Fruit fly (Drosophila melanogaster) whole organism, wandering third instar larva: ENCODE data around the gene asun.

ENCODE experiments used
- Abd-B ChIP-seq: fragments of >200 bp; optimal IDR thresholded peaks from 2 replicates; lab custom pipeline; 2017; ENCODE audit warnings: missing biosample characterization, missing genetic modification characterization
- CG32264 ChIP-seq: fragments of 200-800 bp; sonication (Bioruptor generic); optimal IDR thresholded peaks from 2 replicates; lab custom pipeline; 2016; ENCODE audit warnings: missing biosample characterization, missing genetic modification characterization
- CG9705 ChIP-seq: fragments of 200-800 bp; sonication (Bioruptor generic); optimal IDR thresholded peaks from 2 replicates; lab custom pipeline; 2018; ENCODE audit warnings: missing biosample characterization, mild to moderate bottlenecking, missing genetic modification characterization
- CrebA ChIP-seq: fragments of 200-800 bp; sonication (Bioruptor generic); optimal IDR thresholded peaks from 2 replicates; lab custom pipeline; 2016; ENCODE audit warnings: missing biosample characterization, mild to moderate bottlenecking, missing genetic modification characterization, borderline replicate concordance
- Dfd ChIP-seq: fragments of >200 bp; optimal IDR thresholded peaks from 2 replicates; lab custom pipeline; 2017; ENCODE audit warnings: missing biosample characterization, missing genetic modification characterization
- Dif ChIP-seq: fragments of 200-275, 200-300 bp; sonication (Bioruptor generic); optimal IDR thresholded peaks from 2 replicates; lab custom pipeline; 2018; ENCODE audit warnings: missing biosample characterization, missing genetic modification characterization; ENCODE audit not compliant: partially characterized antibody
- GATAd ChIP-seq: sonication (Bioruptor generic); optimal IDR thresholded peaks from 2 replicates; lab custom pipeline; 2016; ENCODE audit warnings: missing biosample characterization, missing genetic modification characterization
- HLH106 ChIP-seq: fragments of 200-800 bp; optimal IDR thresholded peaks from 3 replicates; lab custom pipeline; 2019; ENCODE audit warnings: missing biosample characterization, mild to moderate bottlenecking, missing genetic modification characterization, moderate library complexity
- Hnf4 ChIP-seq: fragments of 200-800 bp; sonication (Bioruptor generic); optimal IDR thresholded peaks from 2 replicates; lab custom pipeline; 2016; ENCODE audit warnings: missing biosample characterization, mild to moderate bottlenecking, missing genetic modification characterization
- Hr78 ChIP-seq: fragments of >200 bp; optimal IDR thresholded peaks from 2 replicates; lab custom pipeline; 2017; ENCODE audit warnings: missing biosample characterization, missing genetic modification characterization
- Hr83 ChIP-seq: fragments of 200-300 bp; sonication (Bioruptor generic); optimal IDR thresholded peaks from 2 replicates; lab custom pipeline; 2016; ENCODE audit warnings: missing biosample characterization, mild to moderate bottlenecking, missing genetic modification characterization, moderate library complexity; ENCODE audit not compliant: poor library complexity, severe bottlenecking
- Jra ChIP-seq: sonication (Bioruptor generic); optimal IDR thresholded peaks from 2 replicates; lab custom pipeline; 2016; ENCODE audit warnings: missing biosample characterization, missing genetic modification characterization
- Mio ChIP-seq: sonication (Bioruptor generic); optimal IDR thresholded peaks from 2 replicates; lab custom pipeline; 2016; ENCODE audit warnings: missing biosample characterization, missing genetic modification characterization
- Myc ChIP-seq: fragments of >200 bp; optimal IDR thresholded peaks from 2 replicates; lab custom pipeline; 2017
- N ChIP-seq: fragments of >200 bp; optimal IDR thresholded peaks from 2 replicates; lab custom pipeline; 2018; ENCODE audit warnings: missing biosample characterization, missing external identifiers, missing genetic modification characterization
- OdsH ChIP-seq: fragments of 200-800 bp; sonication (Bioruptor generic); optimal IDR thresholded peaks from 2 replicates; lab custom pipeline; 2016; ENCODE audit warnings: missing biosample characterization, mild to moderate bottlenecking, missing genetic modification characterization
- Rel ChIP-seq, 2 experiments: fragments of 200-800 bp; sonication (Bioruptor generic) in 1 of 2; optimal IDR thresholded peaks; 2 replicates in 1 of 2; 3 replicates in 1 of 2; lab custom pipeline; 2016 to 2019; ENCODE audit warnings: mild to moderate bottlenecking in 2 of 2, missing biosample characterization in 2 of 2, missing genetic modification characterization in 2 of 2, moderate library complexity in 1 of 2
- Sp1 ChIP-seq: fragments of 200-800 bp; sonication (Bioruptor generic); optimal IDR thresholded peaks from 3 replicates; lab custom pipeline; 2019; ENCODE audit warnings: missing biosample characterization, mild to moderate bottlenecking, missing genetic modification characterization, moderate library complexity
- Vsx2 ChIP-seq: fragments of 200-300, 225-300 bp; sonication (Bioruptor generic); optimal IDR thresholded peaks from 2 replicates; lab custom pipeline; 2018; ENCODE audit warnings: missing biosample characterization, missing genetic modification characterization; ENCODE audit not compliant: partially characterized antibody
- br ChIP-seq: fragments of 200-800 bp; sonication (Bioruptor generic); optimal IDR thresholded peaks from 2 replicates; lab custom pipeline; 2016; ENCODE audit warnings: missing biosample characterization, missing genetic modification characterization
- brk ChIP-seq: fragments of 200-800 bp; sonication (Bioruptor generic); optimal IDR thresholded peaks from 2 replicates; lab custom pipeline; 2016; ENCODE audit warnings: missing biosample characterization, mild to moderate bottlenecking, missing genetic modification characterization
- dl ChIP-seq, 2 experiments: fragments of 175-275, 200-275 bp in 1 of 2; fragments of 200-275 bp in 1 of 2; sonication (Bioruptor generic); optimal IDR thresholded peaks; lab custom pipeline; 2018; ENCODE audit warnings: mild to moderate bottlenecking in 2 of 2, missing biosample characterization in 2 of 2, missing genetic modification characterization in 2 of 2, moderate library complexity in 2 of 2; ENCODE audit not compliant: partially characterized antibody in 2 of 2, insufficient read depth in 1 of 2
- dmrt93B ChIP-seq: fragments of 200-800 bp; sonication (Bioruptor generic); optimal IDR thresholded peaks from 2 replicates; lab custom pipeline; 2018; ENCODE audit warnings: missing biosample characterization, mild to moderate bottlenecking, missing genetic modification characterization
- dsf ChIP-seq: sonication (Bioruptor generic); optimal IDR thresholded peaks from 2 replicates; lab custom pipeline; 2016; ENCODE audit warnings: missing biosample characterization, missing genetic modification characterization, borderline replicate concordance
- ey ChIP-seq: fragments of 200-800 bp; sonication (Bioruptor generic); optimal IDR thresholded peaks from 2 replicates; lab custom pipeline; 2016; ENCODE audit warnings: missing biosample characterization, missing genetic modification characterization
- foxo ChIP-seq, 2 experiments: fragments of 200-800 bp; sonication (Bioruptor generic); optimal IDR thresholded peaks; 2 replicates in 1 of 2; 3 replicates in 1 of 2; lab custom pipeline; 2016 to 2017; ENCODE audit warnings: missing biosample characterization in 2 of 2, missing genetic modification characterization in 2 of 2
- fru ChIP-seq: fragments of 200-800 bp; sonication (Bioruptor generic); optimal IDR thresholded peaks from 3 replicates; lab custom pipeline; 2016; ENCODE audit warnings: missing biosample characterization, mild to moderate bottlenecking, missing genetic modification characterization
- h ChIP-seq: fragments of 200-800 bp; sonication (Bioruptor generic); optimal IDR thresholded peaks from 3 replicates; lab custom pipeline; 2016; ENCODE audit warnings: missing biosample characterization, mild to moderate bottlenecking, missing genetic modification characterization
- jim ChIP-seq: fragments of 175-275, 200-325 bp; sonication (Bioruptor generic); optimal IDR thresholded peaks from 2 replicates; lab custom pipeline; 2016; ENCODE audit warnings: missing biosample characterization, mild to moderate bottlenecking, missing genetic modification characterization
- lola ChIP-seq: fragments of >200 bp; optimal IDR thresholded peaks from 2 replicates; lab custom pipeline; 2017; ENCODE audit warnings: missing biosample characterization, missing genetic modification characterization
- pan ChIP-seq: fragments of >200 bp; optimal IDR thresholded peaks from 2 replicates; lab custom pipeline; 2017
- psq ChIP-seq: fragments of 200-800 bp; sonication (Bioruptor generic); optimal IDR thresholded peaks from 3 replicates; lab custom pipeline; 2017; ENCODE audit warnings: missing biosample characterization, mild to moderate bottlenecking, missing genetic modification characterization, moderate library complexity
- rgr ChIP-seq: fragments of 200-800 bp; sonication (Bioruptor generic); optimal IDR thresholded peaks from 3 replicates; lab custom pipeline; 2016; ENCODE audit warnings: missing biosample characterization, mild to moderate bottlenecking, missing genetic modification characterization
- sage ChIP-seq: fragments of 200-800 bp; sonication (Bioruptor generic); optimal IDR thresholded peaks from 2 replicates; lab custom pipeline; 2016; ENCODE audit warnings: missing biosample characterization, mild to moderate bottlenecking, missing genetic modification characterization
- sv ChIP-seq: fragments of 200-800 bp; sonication (Bioruptor generic); optimal IDR thresholded peaks from 3 replicates; lab custom pipeline; 2016; ENCODE audit warnings: missing biosample characterization, missing genetic modification characterization
- tai ChIP-seq: sonication (Bioruptor generic); optimal IDR thresholded peaks from 2 replicates; lab custom pipeline; 2016; ENCODE audit warnings: missing biosample characterization, missing genetic modification characterization
- usp ChIP-seq: fragments of >200 bp; optimal IDR thresholded peaks from 2 replicates; lab custom pipeline; 2017; ENCODE audit warnings: missing biosample characterization, missing genetic modification characterization
- woc ChIP-seq: sonication (Bioruptor generic); optimal IDR thresholded peaks from 2 replicates; lab custom pipeline; 2016; ENCODE audit warnings: missing biosample characterization, mild to moderate bottlenecking, missing genetic modification characterization

The asun gene

DNA sequence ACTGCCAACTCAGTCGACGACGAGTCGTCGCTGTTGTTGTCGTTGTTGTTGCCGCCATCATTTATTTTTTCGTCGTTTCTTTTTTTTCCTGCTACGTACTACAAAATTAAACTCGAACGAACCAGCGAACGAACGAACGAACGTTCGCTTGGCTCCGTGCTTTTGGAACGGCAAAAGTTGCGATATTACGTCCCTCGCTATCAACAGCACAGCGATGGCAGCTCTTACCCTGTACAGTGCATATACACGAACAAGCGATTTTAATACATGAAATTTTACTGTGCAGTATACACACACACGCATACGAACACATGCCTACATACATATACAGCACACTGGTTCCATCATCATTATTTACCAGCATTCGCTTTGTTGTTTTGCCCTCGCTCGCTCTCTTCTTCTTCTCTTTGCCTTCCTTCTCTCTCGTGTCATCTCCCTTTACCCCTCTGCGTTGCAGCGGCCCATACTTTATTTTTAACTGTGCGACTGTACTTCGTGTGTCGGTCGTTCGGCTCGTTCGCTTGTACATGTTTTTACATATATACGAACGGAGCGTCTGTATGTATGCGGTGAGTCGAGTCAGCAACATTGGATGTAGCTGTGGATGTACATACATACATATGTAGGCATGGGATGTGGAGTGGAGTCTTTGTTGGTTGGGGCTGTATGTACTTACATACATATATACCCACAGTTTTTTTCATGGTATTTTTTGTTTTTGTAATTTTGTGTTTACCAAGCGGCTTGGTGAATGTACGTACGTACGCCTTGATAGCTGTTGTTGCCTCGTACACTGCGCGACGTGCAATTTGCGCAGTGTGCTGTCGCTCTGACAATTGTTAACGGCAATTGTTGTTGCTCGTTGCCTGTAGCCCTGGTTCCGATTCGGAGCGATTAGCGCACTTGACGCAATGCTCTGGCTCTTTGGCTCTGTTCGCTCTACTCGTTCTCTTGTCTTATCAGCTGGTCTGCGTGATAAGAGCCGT is 13.9 kb upstream of the asun start (continued):
- no peak for TF ChIP-seq GATAd (GFP tag; lab: Kevin White, UChicago)
- TF ChIP-seq tai: peak; percentile 83
- no peak for TF ChIP-seq lola (GFP tag; lab: Kevin White, UChicago)
- no peak for TF ChIP-seq Vsx2 (GFP tag; lab: Kevin White, UChicago)
- peak; percentile 91 for TF ChIP-seq h (GFP tag; lab: Kevin White, UChicago)

DNA sequence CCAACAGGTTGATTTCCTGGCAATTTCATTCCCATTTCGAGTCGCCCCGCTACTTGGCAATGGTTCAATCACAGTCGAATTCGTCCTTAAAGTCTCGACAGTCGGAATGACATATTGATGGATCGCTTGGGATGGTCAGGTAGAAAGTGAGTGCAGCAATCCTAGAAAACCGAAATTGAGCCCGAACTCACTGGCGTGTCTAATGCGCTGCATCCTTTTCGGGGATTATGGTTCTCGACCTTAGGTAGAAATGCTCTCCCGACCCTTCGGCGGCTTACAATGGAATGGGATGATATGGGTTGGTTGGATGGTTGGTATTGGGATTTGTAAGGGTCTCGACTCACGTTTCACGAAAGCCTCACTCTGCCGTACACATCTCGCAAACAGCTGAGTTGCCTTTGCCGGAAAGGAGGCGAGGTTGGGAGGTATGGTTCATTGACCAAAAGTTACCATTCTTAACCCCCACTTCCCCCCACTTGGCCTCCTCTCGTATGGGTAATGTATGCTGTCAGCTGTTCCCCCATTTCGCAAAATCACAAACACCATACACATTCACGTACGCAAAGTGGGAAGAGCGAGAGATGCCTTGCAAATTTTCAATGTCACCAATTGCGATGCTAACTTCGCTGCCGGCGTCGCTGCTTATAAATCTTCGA is 12.7 kb upstream of the asun start:
- no peak for TF ChIP-seq Dif (GFP tag; lab: Kevin White, UChicago)
- TF ChIP-seq CrebA: no peak
- no peak for TF ChIP-seq Jra (GFP tag; lab: Kevin White, UChicago)
- TF ChIP-seq foxo (GFP tag; optimal IDR thresholded peaks at IDR 0.05; lab: Kevin White, UChicago): no peak
- no peak for TF ChIP-seq Vsx2 (GFP tag; lab: Kevin White, UChicago)
- TF ChIP-seq sage (GFP tag; lab: Kevin White, UChicago): no peak
- TF ChIP-seq Hnf4 (GFP tag; lab: Kevin White, UChicago): no peak
- no peak for TF ChIP-seq Sp1 (GFP tag; lab: Kevin White, UChicago)
- TF ChIP-seq dsf (GFP tag; lab: Kevin White, UChicago): no peak
- TF ChIP-seq CG9705 (GFP tag; lab: Kevin White, UChicago): no peak
- no peak for TF ChIP-seq rgr (GFP tag; lab: Kevin White, UChicago)
- no peak for TF ChIP-seq Myc (lab: Kevin White, UChicago)
- TF ChIP-seq Dfd (GFP tag; lab: Kevin White, UChicago): no peak
- TF ChIP-seq CG32264 (GFP tag; lab: Kevin White, UChicago): no peak

DNA sequence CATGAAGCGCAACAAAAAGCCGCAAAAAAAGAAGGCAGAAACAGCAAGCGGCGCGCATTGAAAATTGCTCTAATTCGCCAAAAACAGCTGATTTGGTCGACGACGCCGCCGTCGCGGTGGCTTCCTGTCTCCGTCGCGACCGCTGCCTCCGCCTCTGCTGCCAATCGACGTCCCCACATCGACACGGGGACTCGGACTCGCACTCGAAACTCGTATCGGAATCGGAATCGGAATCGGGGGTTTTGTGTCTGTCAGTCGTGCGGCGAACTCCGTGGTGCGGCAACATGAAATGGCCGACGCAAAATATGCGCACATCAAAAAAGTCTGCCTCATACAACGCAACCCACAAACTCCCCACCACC is 12.2 kb upstream of the asun start:
- TF ChIP-seq HLH106: no peak
- TF ChIP-seq dmrt93B: no peak
- peak; percentile 8 for TF ChIP-seq psq (GFP tag; lab: Kevin White, UChicago)
- no peak for TF ChIP-seq Mio (GFP tag; lab: Kevin White, UChicago)
- TF ChIP-seq br (GFP tag; lab: Kevin White, UChicago): no peak
- TF ChIP-seq dl (GFP tag; optimal IDR thresholded peaks at IDR 0.05; lab: Kevin White, UChicago; ENCODE audit: insufficient read depth in 1 of 2, partially characterized antibody in 2 of 2): peak in 1 of 2 experiments; percentile 19
- no peak for TF ChIP-seq tai
- TF ChIP-seq Dif (GFP tag; lab: Kevin White, UChicago): peak; percentile 59
- peak; percentile 18 for TF ChIP-seq fru (GFP tag; lab: Kevin White, UChicago)
- TF ChIP-seq Myc (lab: Kevin White, UChicago): no peak
- no peak for TF ChIP-seq sage (GFP tag; lab: Kevin White, UChicago)
- no peak for TF ChIP-seq Rel (GFP tag; optimal IDR thresholded peaks at IDR 0.05; lab: Kevin White, UChicago)
- TF ChIP-seq Rel (tag; optimal IDR thresholded peaks at IDR 0.05; lab: Kevin White, UChicago): peak; percentile 97
- TF ChIP-seq Hnf4 (GFP tag; lab: Kevin White, UChicago): no peak
- TF ChIP-seq CrebA: no peak
- TF ChIP-seq Abd-B (GFP tag; lab: Kevin White, UChicago): no peak
- no peak for TF ChIP-seq woc
- no peak for TF ChIP-seq CG32264 (GFP tag; lab: Kevin White, UChicago)
- TF ChIP-seq Dfd (GFP tag; lab: Kevin White, UChicago): no peak
- TF ChIP-seq rgr (GFP tag; lab: Kevin White, UChicago): peak; percentile 11
- no peak for TF ChIP-seq jim
- TF ChIP-seq Jra (GFP tag; lab: Kevin White, UChicago): no peak
- no peak for TF ChIP-seq Vsx2 (GFP tag; lab: Kevin White, UChicago)
- no peak for TF ChIP-seq pan
- no peak for TF ChIP-seq GATAd (GFP tag; lab: Kevin White, UChicago)
- no peak for TF ChIP-seq ey
- TF ChIP-seq CG9705 (GFP tag; lab: Kevin White, UChicago): no peak
- TF ChIP-seq foxo (GFP tag; optimal IDR thresholded peaks at IDR 0.05; lab: Kevin White, UChicago): no peak
- peak; percentile 3 for TF ChIP-seq Hr83
- no peak for TF ChIP-seq dsf (GFP tag; lab: Kevin White, UChicago)
- TF ChIP-seq N (GFP tag; lab: Kevin White, UChicago): no peak
- TF ChIP-seq brk (GFP tag; lab: Kevin White, UChicago): no peak
- no peak for TF ChIP-seq Hr78 (GFP tag; lab: Kevin White, UChicago)
- TF ChIP-seq sv (GFP tag; lab: Kevin White, UChicago): no peak
- no peak for TF ChIP-seq lola (GFP tag; lab: Kevin White, UChicago)
- TF ChIP-seq usp: no peak
- TF ChIP-seq h (GFP tag; lab: Kevin White, UChicago): peak; percentile 15
- no peak for TF ChIP-seq Sp1 (GFP tag; lab: Kevin White, UChicago)
- TF ChIP-seq OdsH (GFP tag; lab: Kevin White, UChicago): no peak
